Fruit fly (Drosophila melanogaster) whole organism, embryonic: ENCODE measurements around the gene Bet3.

Experiments used
- Ada2b ChIP-seq: fragments of 200-800 bp; sonication (Bioruptor generic); IDR thresholded peaks from 2 replicates; pipeline ENCODE4 v1.3.6; 2022; ENCODE audit warnings: missing biosample characterization, missing genetic modification characterization
- BEAF-32 ChIP-seq: fragments of 200-800 bp; sonication (Bioruptor generic); optimal IDR thresholded peaks from 3 replicates; lab custom pipeline; 2017; ENCODE audit warnings: missing biosample characterization, missing genetic modification characterization, mild to moderate bottlenecking, moderate library complexity, missing genetic modification reagents
- CG11695 ChIP-seq: fragments of 200-800 bp; sonication (Bioruptor generic); IDR thresholded peaks from 3 replicates; pipeline ENCODE4 v1.3.6; 2022; ENCODE audit warnings: missing biosample characterization, missing genetic modification characterization
- CG11696 ChIP-seq: fragments of 200-800 bp; sonication (Bioruptor generic); IDR thresholded peaks from 2 replicates; pipeline ENCODE4 v1.3.6; 2022; ENCODE audit warnings: missing biosample characterization, missing genetic modification characterization
- CG12942 ChIP-seq: fragments of 200-800 bp; sonication (Bioruptor generic); optimal IDR thresholded peaks from 3 replicates; lab custom pipeline; 2016; ENCODE audit warnings: missing biosample characterization, missing genetic modification characterization
- CG15601 ChIP-seq: fragments of 200-800 bp; sonication (Bioruptor generic); optimal IDR thresholded peaks from 3 replicates; lab custom pipeline; 2019; ENCODE audit warnings: missing biosample characterization, mild to moderate bottlenecking, missing genetic modification characterization, moderate library complexity
- CG15696 ChIP-seq: fragments of 200-800 bp; sonication (Bioruptor generic); optimal IDR thresholded peaks from 2 replicates; lab custom pipeline; 2019; ENCODE audit warnings: missing biosample characterization, mild to moderate bottlenecking, missing genetic modification characterization, moderate library complexity
- CG18011 ChIP-seq: fragments of 200-800 bp; sonication (Bioruptor generic); optimal IDR thresholded peaks from 2 replicates; lab custom pipeline; 2017; ENCODE audit warnings: missing biosample characterization, missing genetic modification characterization, mild to moderate bottlenecking, moderate library complexity, missing genotype
- CG18476 ChIP-seq: fragments of 200-800 bp; sonication (Bioruptor generic); optimal IDR thresholded peaks from 2 replicates; lab custom pipeline; 2016; ENCODE audit warnings: missing biosample characterization, mild to moderate bottlenecking, missing genetic modification characterization
- CG2116 ChIP-seq: fragments of 200-800 bp; sonication (Bioruptor generic); optimal IDR thresholded peaks from 3 replicates; lab custom pipeline; 2018; ENCODE audit warnings: missing biosample characterization, mild to moderate bottlenecking, missing genetic modification characterization
- CG31224 ChIP-seq: fragments of 200-800 bp; sonication (Bioruptor generic); IDR thresholded peaks from 2 replicates; pipeline ENCODE4 v1.3.6; 2022; ENCODE audit warnings: missing biosample characterization, missing genetic modification characterization
- CG31441 ChIP-seq: fragments of 200-800 bp; sonication (Bioruptor generic); IDR thresholded peaks from 2 replicates; pipeline ENCODE4 v1.3.6; 2022; ENCODE audit warnings: missing biosample characterization, missing genetic modification characterization
- CG33213 ChIP-seq: fragments of 200-800 bp; sonication (Bioruptor generic); optimal IDR thresholded peaks from 3 replicates; lab custom pipeline; 2016; ENCODE audit warnings: missing biosample characterization, missing genetic modification characterization
- CG33557 ChIP-seq: fragments of 200-800 bp; sonication (Bioruptor generic); optimal IDR thresholded peaks from 2 replicates; lab custom pipeline; 2019; ENCODE audit warnings: missing biosample characterization, mild to moderate bottlenecking, missing genetic modification characterization, moderate library complexity
- CG4360 ChIP-seq: fragments of 200-800 bp; sonication (Bioruptor generic); IDR thresholded peaks from 2 replicates; pipeline ENCODE4 v1.3.6; 2022; ENCODE audit warnings: missing biosample characterization, missing genetic modification characterization
- CG4424 ChIP-seq: fragments of 200-800 bp; sonication (Bioruptor generic); optimal IDR thresholded peaks from 3 replicates; lab custom pipeline; 2016; ENCODE audit warnings: missing biosample characterization, missing genetic modification characterization
- CG6272 ChIP-seq: fragments of 200-800 bp; sonication (Bioruptor generic); IDR thresholded peaks from 2 replicates; pipeline ENCODE4 v1.3.6; 2022; ENCODE audit warnings: missing biosample characterization, missing genetic modification characterization
- CG7963 ChIP-seq: fragments of 200-800 bp; sonication (Bioruptor generic); IDR thresholded peaks from 3 replicates; pipeline ENCODE4 v1.3.6; 2022; ENCODE audit warnings: missing biosample characterization, missing genetic modification characterization; ENCODE audit not compliant: partially characterized antibody
- CG8388 ChIP-seq: fragments of 200-800 bp; sonication (Bioruptor generic); optimal IDR thresholded peaks from 2 replicates; lab custom pipeline; 2019; ENCODE audit warnings: missing biosample characterization, mild to moderate bottlenecking, missing genetic modification characterization, moderate library complexity
- CTCF ChIP-seq: fragments of 200-800 bp; sonication (Bioruptor generic); optimal IDR thresholded peaks from 2 replicates; lab custom pipeline; 2017; ENCODE audit warnings: missing biosample characterization, mild to moderate bottlenecking, missing genetic modification characterization, moderate library complexity
- Dek ChIP-seq: fragments of 200-800 bp; sonication (Bioruptor generic); optimal IDR thresholded peaks from 3 replicates; lab custom pipeline; 2019; ENCODE audit warnings: missing biosample characterization, mild to moderate bottlenecking, missing genetic modification characterization, moderate library complexity
- Fer2 ChIP-seq: fragments of 200-800 bp; sonication (Bioruptor generic); optimal IDR thresholded peaks from 2 replicates; lab custom pipeline; 2018; ENCODE audit warnings: missing biosample characterization, mild to moderate bottlenecking, missing genetic modification characterization, moderate library complexity
- GATAe ChIP-seq: fragments of 200-800 bp; sonication (Bioruptor generic); conservative IDR thresholded peaks from 2 replicates; pipeline ENCODE4 v1.3.6; 2022; ENCODE audit warnings: missing biosample characterization, missing genetic modification characterization
- Jarid2 ChIP-seq: fragments of 200-800 bp; sonication (Bioruptor generic); optimal IDR thresholded peaks from 3 replicates; lab custom pipeline; 2017; ENCODE audit warnings: mild to moderate bottlenecking, missing biosample characterization, missing genetic modification reagents, missing genetic modification characterization
- MTF-1 ChIP-seq: fragments of 200-800 bp; sonication (Bioruptor generic); optimal IDR thresholded peaks from 2 replicates; lab custom pipeline; 2018; ENCODE audit warnings: missing biosample characterization, mild to moderate bottlenecking, missing genetic modification characterization, borderline replicate concordance
- Max ChIP-seq: fragments of 200-800 bp; sonication (Bioruptor generic); optimal IDR thresholded peaks from 2 replicates; lab custom pipeline; 2016; ENCODE audit warnings: missing biosample characterization, mild to moderate bottlenecking, missing genetic modification characterization
- Meics ChIP-seq: fragments of 200-800 bp; sonication (Bioruptor generic); optimal IDR thresholded peaks from 2 replicates; lab custom pipeline; 2017; ENCODE audit warnings: missing biosample characterization, mild to moderate bottlenecking, missing genetic modification characterization
- Myb ChIP-seq: fragments of 200-800 bp; sonication (Bioruptor generic); optimal IDR thresholded peaks from 2 replicates; lab custom pipeline; 2016; ENCODE audit warnings: missing biosample characterization, missing genetic modification characterization
- Nf-YC ChIP-seq: fragments of 200-800 bp; optimal IDR thresholded peaks from 3 replicates; lab custom pipeline; 2019; ENCODE audit warnings: missing biosample characterization, mild to moderate bottlenecking, missing genetic modification characterization, moderate library complexity
- Spps ChIP-seq: fragments of 200-800 bp; sonication (Bioruptor generic); optimal IDR thresholded peaks from 2 replicates; lab custom pipeline; 2018; ENCODE audit warnings: missing biosample characterization, mild to moderate bottlenecking, missing genetic modification characterization
- ase ChIP-seq: fragments of 200-800 bp; sonication (Bioruptor generic); IDR thresholded peaks from 3 replicates; pipeline ENCODE4 v1.3.6; 2022; ENCODE audit warnings: missing biosample characterization, missing genetic modification characterization
- chif ChIP-seq, 2 experiments: fragments of 200-800 bp; sonication (Bioruptor generic); optimal IDR thresholded peaks; 3 replicates each; lab custom pipeline; 2016; ENCODE audit warnings: missing biosample characterization in 2 of 2, missing genetic modification characterization in 2 of 2
- dmrt99B ChIP-seq: fragments of 200-800 bp; sonication (Bioruptor generic); optimal IDR thresholded peaks from 2 replicates; lab custom pipeline; 2018; ENCODE audit warnings: missing biosample characterization, mild to moderate bottlenecking, missing genetic modification characterization, moderate library complexity
- exex ChIP-seq: fragments of 200-800 bp; sonication (Bioruptor generic); optimal IDR thresholded peaks from 4 replicates; lab custom pipeline; 2018; ENCODE audit warnings: missing biosample characterization, mild to moderate bottlenecking, missing genetic modification characterization, moderate library complexity
- gfzf ChIP-seq: fragments of 200-800 bp; sonication (Bioruptor generic); optimal IDR thresholded peaks from 2 replicates; lab custom pipeline; 2016; ENCODE audit warnings: missing biosample characterization, mild to moderate bottlenecking, missing genetic modification characterization, moderate library complexity
- grn ChIP-seq: fragments of 200-800 bp; sonication (Bioruptor generic); optimal IDR thresholded peaks from 3 replicates; lab custom pipeline; 2017; ENCODE audit warnings: missing biosample characterization, missing genetic modification characterization
- luna ChIP-seq: fragments of 200-800 bp; sonication (Bioruptor generic); optimal IDR thresholded peaks from 2 replicates; lab custom pipeline; 2016; ENCODE audit warnings: missing biosample characterization, missing genetic modification characterization
- otp ChIP-seq: fragments of 200-800 bp; sonication (Bioruptor generic); IDR thresholded peaks from 3 replicates; pipeline ENCODE4, ENCODE4 v1.3.6; 2022; ENCODE audit warnings: missing biosample characterization, missing genetic modification characterization
- ranshi ChIP-seq: fragments of 200-800 bp; sonication (Bioruptor generic); IDR thresholded peaks from 2 replicates; pipeline ENCODE4 v1.3.6; 2022; ENCODE audit warnings: missing biosample characterization, missing genetic modification characterization
- run ChIP-seq: fragments of 200-800 bp; sonication (Bioruptor generic); optimal IDR thresholded peaks from 3 replicates; lab custom pipeline; 2018; ENCODE audit warnings: missing biosample characterization, mild to moderate bottlenecking, missing genetic modification characterization
- salm ChIP-seq: fragments of 200-800 bp; sonication (Bioruptor generic); optimal IDR thresholded peaks from 2 replicates; lab custom pipeline; 2018; ENCODE audit warnings: missing biosample characterization, mild to moderate bottlenecking, missing genetic modification characterization
- seq ChIP-seq: fragments of 200-800 bp; sonication (Bioruptor generic); IDR thresholded peaks from 2 replicates; pipeline ENCODE4 v1.3.6; 2022; ENCODE audit warnings: missing biosample characterization, missing genetic modification characterization
- sna ChIP-seq: fragments of 200-800 bp; sonication (Bioruptor generic); IDR thresholded peaks from 2 replicates; pipeline ENCODE4 v1.3.6; 2022; ENCODE audit warnings: missing biosample characterization, missing genetic modification characterization; ENCODE audit not compliant: partially characterized antibody
- sqz ChIP-seq: fragments of 200-800 bp; sonication (Bioruptor generic); optimal IDR thresholded peaks from 3 replicates; lab custom pipeline; 2018; ENCODE audit warnings: missing biosample characterization, mild to moderate bottlenecking, missing genetic modification characterization
- stwl ChIP-seq: fragments of 200-800 bp; sonication (Bioruptor generic); optimal IDR thresholded peaks from 3 replicates; lab custom pipeline; 2018; ENCODE audit warnings: missing biosample characterization, mild to moderate bottlenecking, missing genetic modification characterization, moderate library complexity
- sug ChIP-seq: fragments of 200-800 bp; optimal IDR thresholded peaks from 2 replicates; lab custom pipeline; 2019; ENCODE audit warnings: missing biosample characterization, mild to moderate bottlenecking, missing genetic modification characterization, moderate library complexity
- tgo ChIP-seq: fragments of 200-800 bp; sonication (Bioruptor generic); IDR thresholded peaks from 3 replicates; pipeline ENCODE4 v1.3.6; 2022; ENCODE audit warnings: missing biosample characterization, missing genetic modification characterization
- tna ChIP-seq: fragments of 200-800 bp; sonication (Bioruptor generic); IDR thresholded peaks from 2 replicates; pipeline ENCODE4 v1.3.6; 2022; ENCODE audit warnings: missing biosample characterization, missing genetic modification characterization; ENCODE audit not compliant: partially characterized antibody
- usp ChIP-seq: fragments of >200 bp; optimal IDR thresholded peaks from 2 replicates; lab custom pipeline; 2017; ENCODE audit warnings: missing biosample characterization, missing genetic modification characterization
- zen ChIP-seq: fragments of 200-800 bp; sonication (Bioruptor generic); optimal IDR thresholded peaks from 3 replicates; lab custom pipeline; 2018; ENCODE audit warnings: missing biosample characterization, mild to moderate bottlenecking, missing genetic modification characterization, moderate library complexity
- zfh1 ChIP-seq: fragments of 200-800 bp; sonication (Bioruptor generic); IDR thresholded peaks from 3 replicates; pipeline ENCODE4 v1.3.6; 2022; ENCODE audit warnings: missing biosample characterization, missing genetic modification characterization

Gene Bet3

dm6 chr3L:9397156-9397555, 44.9 kb downstream of the Bet3 start (continued):
- TF ChIP-seq BEAF-32 (no peak), CG4424 (peak; percentile 24), Max (GFP tag; lab: Kevin White, UChicago) (peak; percentile 57), CG7963 (GFP tag; lab: Robert Waterston, UW) (no peak), tgo (no peak; the same call in 2 of the 3 replicates), CG4360 (GFP tag; lab: Robert Waterston, UW) (no peak), gfzf (GFP tag; lab: Kevin White, UChicago) (no peak), sna (GFP tag; lab: Robert Waterston, UW) (no peak), Jarid2 (GFP tag; lab: Kevin White, UChicago) (peak; percentile 50), Ada2b (peak; percentile 24; the same call in 1 of the 2 replicates), salm (tag; lab: Kevin White, UChicago) (peak; percentile 29), GATAe (GFP tag; lab: Robert Waterston, UW) (peak; percentile 23; the same call in 1 of the 2 replicates), Nf-YC (tag; lab: Kevin White, UChicago) (peak; percentile 22), CG33213 (GFP tag; lab: Kevin White, UChicago) (peak; percentile 75), run (no peak), MTF-1 (GFP tag; lab: Kevin White, UChicago) (peak; percentile 87), chif (GFP tag; optimal IDR thresholded peaks at IDR 0.05; lab: Kevin White, UChicago) (peak in 1 of 2 experiments; percentile 1), grn (GFP tag; lab: Kevin White, UChicago) (peak; percentile 94), Fer2 (tag; lab: Kevin White, UChicago) (peak; percentile 59), sug (tag; lab: Kevin White, UChicago) (peak; percentile 68), CG8388 (GFP tag; lab: Kevin White, UChicago) (peak; percentile 70), CG31224 (GFP tag; lab: Robert Waterston, UW) (no peak), Meics (GFP tag; lab: Kevin White, UChicago) (peak; percentile 90), zen (tag; lab: Kevin White, UChicago) (no peak), CTCF (peak; percentile 36), tna (GFP tag; lab: Robert Waterston, UW) (no peak), CG33557 (GFP tag; lab: Kevin White, UChicago) (peak; percentile 42), otp (GFP tag; lab: Robert Waterston, UW) (no peak), CG11695 (GFP tag; lab: Robert Waterston, UW) (peak; percentile 59; the same call in 2 of the 3 replicates), CG12942 (GFP tag; lab: Kevin White, UChicago) (peak; percentile 16), CG15601 (tag; lab: Kevin White, UChicago) (peak; percentile 36), ase (GFP tag; lab: Robert Waterston, UW) (no peak), Dek (tag; lab: Kevin White, UChicago) (peak; percentile 40), dmrt99B (peak; percentile 55), exex (tag; lab: Kevin White, UChicago) (peak; percentile 79), CG31441 (GFP tag; lab: Robert Waterston, UW) (peak; percentile 35; the same call in 1 of the 2 replicates), usp (GFP tag; lab: Kevin White, UChicago) (no peak), CG6272 (GFP tag; lab: Robert Waterston, UW) (no peak), ranshi (GFP tag; lab: Robert Waterston, UW) (peak; percentile 51; the same call in 1 of the 2 replicates), CG11696 (GFP tag; lab: Robert Waterston, UW) (0 out of 2 replicates have a peak, but pooled peaks have one; percentile 6), CG2116 (GFP tag; lab: Kevin White, UChicago) (peak; percentile 11), Spps (tag; lab: Kevin White, UChicago) (peak; percentile 41), CG15696 (tag; lab: Kevin White, UChicago) (peak; percentile 66), luna (GFP tag; lab: Kevin White, UChicago) (peak; percentile 82), zfh1 (GFP tag; lab: Robert Waterston, UW) (peak; percentile 59; the same call in 2 of the 3 replicates), seq (GFP tag; lab: Robert Waterston, UW) (peak; percentile 35; the same call in 1 of the 2 replicates), Myb (GFP tag; lab: Kevin White, UChicago) (peak; percentile 25), CG18476 (peak; percentile 35), stwl (tag; lab: Kevin White, UChicago) (no peak), sqz (peak; percentile 66), CG18011 (no peak)
